Comparison of ENCODE assay signal across 2 worm cellular contexts in genomic region chrV:9513590-9513989, ce11.
TF ChIP-seq lines count a peak whose summit lies in the region.

TSS of gene eif-2Bdelta (plus strand) at chrV:9513824.

TF ChIP-seq in whole organism, L1 larva, 84 proteins besides CTCF, POLR2A, EP300 and RAD21 (continued from another document and continues in another):
- TF ChIP-seq ceh-63 (GFP tag; optimal IDR thresholded peaks at IDR 0.05; lab: Kevin White, UChicago), result no peak
- TF ChIP-seq ztf-4 (tag; optimal IDR thresholded peaks at IDR 0.05; lab: Kevin White, UChicago), result no peak
- peak; percentile 83 for TF ChIP-seq nhr-71 (tag; optimal IDR thresholded peaks at IDR 0.05; lab: Kevin White, UChicago)
- TF ChIP-seq snu-23 (GFP tag; optimal IDR thresholded peaks at IDR 0.05; lab: Kevin White, UChicago), result peak; percentile 79
- TF ChIP-seq nhr-11 (tag; optimal IDR thresholded peaks at IDR 0.05; lab: Kevin White, UChicago), result no peak
- TF ChIP-seq elt-3 (tag; optimal IDR thresholded peaks at IDR 0.05; lab: Kevin White, UChicago), result peak in 1 of 6 experiments; percentile 2
- no peak for TF ChIP-seq ceh-88 (GFP tag; IDR thresholded peaks at IDR 0.05; lab: Robert Waterston, UW)
- no peak for TF ChIP-seq F16B12.6 (tag; optimal IDR thresholded peaks at IDR 0.05; lab: Kevin White, UChicago)
- no peak for TF ChIP-seq unc-30 (tag; optimal IDR thresholded peaks at IDR 0.05; lab: Kevin White, UChicago)
- TF ChIP-seq xbp-1 (tag; optimal IDR thresholded peaks at IDR 0.05; lab: Kevin White, UChicago), result peak; percentile 75
- TF ChIP-seq sptf-1 (tag; optimal IDR thresholded peaks at IDR 0.05; lab: Kevin White, UChicago), result no peak
- TF ChIP-seq grh-1 (GFP tag; IDR thresholded peaks at IDR 0.05; lab: Robert Waterston, UW), result no peak
- TF ChIP-seq C16A3.4 (tag; optimal IDR thresholded peaks at IDR 0.05; lab: Kevin White, UChicago), result peak; percentile 39
- TF ChIP-seq tlp-1 (tag; optimal IDR thresholded peaks at IDR 0.05; lab: Kevin White, UChicago), result no peak
- TF ChIP-seq nhr-12 (tag; optimal IDR thresholded peaks at IDR 0.05; lab: Kevin White, UChicago), result no peak
- TF ChIP-seq blmp-1 (tag; optimal IDR thresholded peaks at IDR 0.05; lab: Kevin White, UChicago), result peak; percentile 52
- peak; percentile 9 for TF ChIP-seq ceh-90 (tag; optimal IDR thresholded peaks at IDR 0.05; lab: Kevin White, UChicago)
- TF ChIP-seq aha-1 (tag; optimal IDR thresholded peaks at IDR 0.05; lab: Kevin White, UChicago), result no peak
- peak; percentile 29 for TF ChIP-seq skn-1 (tag; optimal IDR thresholded peaks at IDR 0.05; lab: Kevin White, UChicago)
- TF ChIP-seq lir-3 (tag; optimal IDR thresholded peaks at IDR 0.05; lab: Kevin White, UChicago; ENCODE audit: poor library complexity), result no peak
- TF ChIP-seq C34B4.2 (tag; optimal IDR thresholded peaks at IDR 0.05; lab: Kevin White, UChicago), result no peak
- TF ChIP-seq lin-39 (tag; optimal IDR thresholded peaks at IDR 0.05; lab: Kevin White, UChicago), result peak; percentile 67
- TF ChIP-seq mdl-1 (tag; optimal IDR thresholded peaks at IDR 0.05; lab: Kevin White, UChicago), result peak in 1 of 2 experiments; percentile 26
- no peak for TF ChIP-seq fkh-10 (GFP tag; optimal IDR thresholded peaks at IDR 0.05; lab: Kevin White, UChicago)
- peak; percentile 59 for TF ChIP-seq unc-86 (tag; optimal IDR thresholded peaks at IDR 0.05; lab: Kevin White, UChicago)
- peak; percentile 75 for TF ChIP-seq tbx-2 (tag; optimal IDR thresholded peaks at IDR 0.05; lab: Kevin White, UChicago)
- TF ChIP-seq ceh-8 (GFP tag; optimal IDR thresholded peaks at IDR 0.05; lab: Kevin White, UChicago), result no peak
- TF ChIP-seq nhr-237 (tag; optimal IDR thresholded peaks at IDR 0.05; lab: Kevin White, UChicago), result no peak
- no peak for TF ChIP-seq fkh-8 (tag; optimal IDR thresholded peaks at IDR 0.05; lab: Kevin White, UChicago)
- no peak for TF ChIP-seq jun-1 (tag; optimal IDR thresholded peaks at IDR 0.05; lab: Kevin White, UChicago)
- TF ChIP-seq elt-2 (tag; optimal IDR thresholded peaks at IDR 0.05; lab: Kevin White, UChicago), result peak; percentile 55
- no peak for TF ChIP-seq lin-15B (tag; optimal IDR thresholded peaks at IDR 0.05; lab: Kevin White, UChicago)
- TF ChIP-seq pag-3 (tag; optimal IDR thresholded peaks at IDR 0.05; lab: Kevin White, UChicago; ENCODE audit: borderline replicate concordance, insufficient read depth), result no peak
- TF ChIP-seq hlh-4 (tag; optimal IDR thresholded peaks at IDR 0.05; lab: Kevin White, UChicago), result no peak
- peak; percentile 70 for TF ChIP-seq nhr-20 (tag; optimal IDR thresholded peaks at IDR 0.05; lab: Kevin White, UChicago)
- peak; percentile 74 for TF ChIP-seq nhr-90 (tag; optimal IDR thresholded peaks at IDR 0.05; lab: Kevin White, UChicago; ENCODE audit: poor library complexity)
- TF ChIP-seq mep-1 (tag; optimal IDR thresholded peaks at IDR 0.05; lab: Kevin White, UChicago), result peak; percentile 90
- TF ChIP-seq pqm-1 (tag; optimal IDR thresholded peaks at IDR 0.05; lab: Kevin White, UChicago), result no peak
- TF ChIP-seq nhr-77 (tag; optimal IDR thresholded peaks at IDR 0.05; lab: Kevin White, UChicago), result no peak
- peak; percentile 20 to 45 (median 45) for TF ChIP-seq ceh-82 (tag; optimal IDR thresholded peaks at IDR 0.05; lab: Kevin White, UChicago)
- no peak for TF ChIP-seq ama-1 (optimal IDR thresholded peaks at IDR 0.05; lab: Kevin White, UChicago)
- peak; percentile 67 for TF ChIP-seq nhr-19 (GFP tag; conservative IDR thresholded peaks at IDR 0.05; lab: Robert Waterston, UW)
- no peak for TF ChIP-seq mef-2 (tag; optimal IDR thresholded peaks at IDR 0.05; lab: Kevin White, UChicago)
- TF ChIP-seq isw-1 (GFP tag; IDR thresholded peaks at IDR 0.05; lab: Robert Waterston, UW), result peak; percentile 59
- no peak for TF ChIP-seq nhr-76 (tag; optimal IDR thresholded peaks at IDR 0.05; lab: Kevin White, UChicago)
- TF ChIP-seq mab-9 (GFP tag; IDR thresholded peaks at IDR 0.05; lab: Robert Waterston, UW), result no peak
- no peak for TF ChIP-seq ces-1 (GFP tag; optimal IDR thresholded peaks at IDR 0.05; lab: Kevin White, UChicago)
- TF ChIP-seq pax-3 (tag; optimal IDR thresholded peaks at IDR 0.05; lab: Kevin White, UChicago), result no peak
- TF ChIP-seq aly-2 (tag; optimal IDR thresholded peaks at IDR 0.05; lab: Kevin White, UChicago), result no peak
- no peak for TF ChIP-seq ztf-11 (tag; optimal IDR thresholded peaks at IDR 0.05; lab: Kevin White, UChicago)
- no peak for TF ChIP-seq lin-13 (GFP tag; optimal IDR thresholded peaks at IDR 0.05; lab: Kevin White, UChicago)
- TF ChIP-seq nhr-28 (tag; optimal IDR thresholded peaks at IDR 0.05; lab: Kevin White, UChicago), result no peak
- TF ChIP-seq zip-4 (GFP tag; optimal IDR thresholded peaks at IDR 0.05; lab: Kevin White, UChicago), result peak; percentile 27
- no peak for TF ChIP-seq zag-1 (tag; optimal IDR thresholded peaks at IDR 0.05; lab: Kevin White, UChicago)
- no peak for TF ChIP-seq unc-130 (tag; optimal IDR thresholded peaks at IDR 0.05; lab: Kevin White, UChicago)
- TF ChIP-seq Y116A8C.19 (tag; optimal IDR thresholded peaks at IDR 0.05; lab: Kevin White, UChicago; ENCODE audit: borderline replicate concordance), result no peak
- peak; percentile 72 for TF ChIP-seq lin-14 (GFP tag; optimal IDR thresholded peaks at IDR 0.05; lab: Kevin White, UChicago)
- TF ChIP-seq dpl-1 (GFP tag; optimal IDR thresholded peaks at IDR 0.05; lab: Kevin White, UChicago), result peak; percentile 57 to 76 (median 71)
- TF ChIP-seq nhr-84 (tag; optimal IDR thresholded peaks at IDR 0.05; lab: Kevin White, UChicago), result no peak
- peak; percentile 54 for TF ChIP-seq snpc-4 (tag; optimal IDR thresholded peaks at IDR 0.05; lab: Kevin White, UChicago)
- TF ChIP-seq rnt-1 (tag; optimal IDR thresholded peaks at IDR 0.05; lab: Kevin White, UChicago), result peak; percentile 76
- TF ChIP-seq unc-98 (GFP tag; IDR thresholded peaks at IDR 0.05; lab: Robert Waterston, UW), result no peak
- peak; percentile 45 for TF ChIP-seq egl-13 (tag; optimal IDR thresholded peaks at IDR 0.05; lab: Kevin White, UChicago)
- no peak for TF ChIP-seq egl-27 (tag; optimal IDR thresholded peaks at IDR 0.05; lab: Kevin White, UChicago)
- TF ChIP-seq sox-4 (tag; optimal IDR thresholded peaks at IDR 0.05; lab: Kevin White, UChicago), result peak; percentile 63
- TF ChIP-seq hlh-17 (GFP tag; optimal IDR thresholded peaks at IDR 0.05; lab: Kevin White, UChicago; ENCODE audit: borderline replicate concordance), result no peak
- TF ChIP-seq fkh-4 (tag; optimal IDR thresholded peaks at IDR 0.05; lab: Kevin White, UChicago; ENCODE audit: borderline replicate concordance), result no peak

TF ChIP-seq in whole organism, L4 larva, 104 proteins besides CTCF, POLR2A, EP300 and RAD21 (continued from another document):
- TF ChIP-seq daf-16 (GFP tag; optimal IDR thresholded peaks at IDR 0.05; lab: Kevin White, UChicago), result no peak
- peak; percentile 46 for TF ChIP-seq daf-16 (tag; optimal IDR thresholded peaks at IDR 0.05; lab: Kevin White, UChicago)
- TF ChIP-seq nhr-48 (tag; optimal IDR thresholded peaks at IDR 0.05; lab: Kevin White, UChicago), result peak; percentile 18
- TF ChIP-seq lin-38 (GFP tag; IDR thresholded peaks at IDR 0.05; lab: Robert Waterston, UW), result peak; percentile 47
